Fruit fly (Drosophila melanogaster) whole organism, embryonic: Measurements from ENCODE around the gene PIG-U.

Experiments used
- Blimp-1 ChIP-seq: fragments of 200-800 bp; sonication (Bioruptor generic); optimal IDR thresholded peaks from 3 replicates; lab custom pipeline; 2018; ENCODE audit warnings: missing biosample characterization, missing genetic modification characterization, mild to moderate bottlenecking, moderate library complexity, missing genetic modification reagents
- CG1024 ChIP-seq: fragments of 200-800 bp; sonication (Bioruptor generic); IDR thresholded peaks from 2 replicates; pipeline ENCODE4 v1.3.6; 2022; ENCODE audit warnings: missing biosample characterization, missing genetic modification characterization
- CG10431 ChIP-seq: fragments of 200-800 bp; sonication (Bioruptor generic); optimal IDR thresholded peaks from 3 replicates; lab custom pipeline; 2018; ENCODE audit warnings: missing biosample characterization, mild to moderate bottlenecking, missing genetic modification characterization
- CG10654 ChIP-seq: fragments of 200-800 bp; sonication (Bioruptor generic); optimal IDR thresholded peaks from 2 replicates; lab custom pipeline; 2016; ENCODE audit warnings: missing biosample characterization, missing genetic modification characterization
- CG11456 ChIP-seq: fragments of 200-800 bp; sonication (Bioruptor generic); IDR thresholded peaks from 3 replicates; pipeline ENCODE4 v1.3.6; 2022; ENCODE audit warnings: missing biosample characterization, missing genetic modification characterization
- CG12942 ChIP-seq: fragments of 200-800 bp; sonication (Bioruptor generic); optimal IDR thresholded peaks from 3 replicates; lab custom pipeline; 2016; ENCODE audit warnings: missing biosample characterization, missing genetic modification characterization
- CG13287 ChIP-seq: fragments of 200-800 bp; sonication (Bioruptor generic); IDR thresholded peaks from 2 replicates; pipeline ENCODE4 v1.3.6; 2022; ENCODE audit warnings: missing biosample characterization, missing genetic modification characterization; ENCODE audit not compliant: partially characterized antibody
- CG13624 ChIP-seq: fragments of 200-800 bp; sonication (Bioruptor generic); optimal IDR thresholded peaks from 2 replicates; lab custom pipeline; 2016; ENCODE audit warnings: missing biosample characterization, missing genetic modification characterization
- CG14710 ChIP-seq: fragments of 200-800 bp; sonication (Bioruptor generic); optimal IDR thresholded peaks from 3 replicates; lab custom pipeline; 2019; ENCODE audit warnings: missing biosample characterization, mild to moderate bottlenecking, missing genetic modification characterization, moderate library complexity
- CG17802 ChIP-seq: fragments of 200-800 bp; sonication (Bioruptor generic); optimal IDR thresholded peaks from 2 replicates; lab custom pipeline; 2018; ENCODE audit warnings: missing biosample characterization, mild to moderate bottlenecking, missing genetic modification characterization, moderate library complexity
- CG18599 ChIP-seq: fragments of 200-800 bp; sonication (Bioruptor generic); optimal IDR thresholded peaks from 3 replicates; lab custom pipeline; 2017; ENCODE audit warnings: missing biosample characterization, missing genetic modification characterization, mild to moderate bottlenecking, moderate library complexity, missing genetic modification reagents
- CG2116 ChIP-seq: fragments of 200-800 bp; sonication (Bioruptor generic); optimal IDR thresholded peaks from 3 replicates; lab custom pipeline; 2018; ENCODE audit warnings: missing biosample characterization, mild to moderate bottlenecking, missing genetic modification characterization
- CG30431 ChIP-seq: fragments of 200-800 bp; sonication (Bioruptor generic); optimal IDR thresholded peaks from 2 replicates; lab custom pipeline; 2017; ENCODE audit warnings: missing biosample characterization, missing genetic modification characterization
- CG34422 ChIP-seq: fragments of 200-800 bp; sonication (Bioruptor generic); IDR thresholded peaks from 3 replicates; pipeline ENCODE4 v1.3.6; 2022; ENCODE audit warnings: missing biosample characterization, missing genetic modification characterization
- CG4360 ChIP-seq: fragments of 200-800 bp; sonication (Bioruptor generic); IDR thresholded peaks from 2 replicates; pipeline ENCODE4 v1.3.6; 2022; ENCODE audit warnings: missing biosample characterization, missing genetic modification characterization
- CG43689 ChIP-seq: fragments of 200-800 bp; sonication (Bioruptor generic); IDR thresholded peaks from 2 replicates; pipeline ENCODE4 v1.3.6; 2022; ENCODE audit warnings: missing biosample characterization, missing genetic modification characterization
- CG4424 ChIP-seq: fragments of 200-800 bp; sonication (Bioruptor generic); optimal IDR thresholded peaks from 3 replicates; lab custom pipeline; 2016; ENCODE audit warnings: missing biosample characterization, missing genetic modification characterization
- CG7357 ChIP-seq: fragments of 200-800 bp; sonication (Bioruptor generic); IDR thresholded peaks from 3 replicates; pipeline ENCODE4 v1.3.6; 2022; ENCODE audit warnings: missing biosample characterization, missing genetic modification characterization
- CG7745 ChIP-seq: fragments of 200-800 bp; sonication (Bioruptor generic); optimal IDR thresholded peaks from 2 replicates; lab custom pipeline; 2018; ENCODE audit warnings: missing biosample characterization, mild to moderate bottlenecking, missing genetic modification characterization, moderate library complexity
- CG7786 ChIP-seq: fragments of 200-800 bp; sonication (Bioruptor generic); optimal IDR thresholded peaks from 2 replicates; lab custom pipeline; 2016; ENCODE audit warnings: missing biosample characterization, missing genetic modification characterization
- CG9727 ChIP-seq: fragments of 200-800 bp; sonication (Bioruptor generic); optimal IDR thresholded peaks from 3 replicates; lab custom pipeline; 2017; ENCODE audit warnings: missing biosample characterization, mild to moderate bottlenecking, missing genetic modification characterization
- CG9817 ChIP-seq: fragments of 200-800 bp; sonication (Bioruptor generic); optimal IDR thresholded peaks from 2 replicates; lab custom pipeline; 2018; ENCODE audit warnings: missing biosample characterization, mild to moderate bottlenecking, missing genetic modification characterization, moderate library complexity
- D19B ChIP-seq: fragments of 200-800 bp; sonication (Bioruptor generic); optimal IDR thresholded peaks from 2 replicates; lab custom pipeline; 2017; ENCODE audit warnings: missing biosample characterization, mild to moderate bottlenecking, missing genetic modification characterization
- Dek ChIP-seq: fragments of 200-800 bp; sonication (Bioruptor generic); optimal IDR thresholded peaks from 3 replicates; lab custom pipeline; 2019; ENCODE audit warnings: missing biosample characterization, mild to moderate bottlenecking, missing genetic modification characterization, moderate library complexity
- ERR ChIP-seq: fragments of 200-800 bp; sonication (Bioruptor generic); optimal IDR thresholded peaks from 2 replicates; lab custom pipeline; 2016; ENCODE audit warnings: missing biosample characterization, missing genetic modification characterization
- GATAe ChIP-seq: fragments of 200-800 bp; sonication (Bioruptor generic); conservative IDR thresholded peaks from 2 replicates; pipeline ENCODE4 v1.3.6; 2022; ENCODE audit warnings: missing biosample characterization, missing genetic modification characterization
- HLH54F ChIP-seq: fragments of 200-800 bp; sonication (Bioruptor generic); optimal IDR thresholded peaks from 3 replicates; lab custom pipeline; 2016; ENCODE audit warnings: missing biosample characterization, missing genetic modification characterization
- Lpt ChIP-seq: fragments of >200 bp; optimal IDR thresholded peaks from 2 replicates; lab custom pipeline; 2018; ENCODE audit warnings: missing biosample characterization, missing genetic modification characterization
- MBD-R2 ChIP-seq: fragments of 200-800 bp; sonication (Bioruptor generic); IDR thresholded peaks from 2 replicates; pipeline ENCODE4 v1.3.6; 2022; ENCODE audit warnings: missing biosample characterization, missing genetic modification characterization
- MESR4 ChIP-seq: fragments of 200-800 bp; sonication (Bioruptor generic); optimal IDR thresholded peaks from 2 replicates; lab custom pipeline; 2018; ENCODE audit warnings: missing biosample characterization, mild to moderate bottlenecking, missing genetic modification characterization, moderate library complexity
- Ravus ChIP-seq: fragments of 200-800 bp; sonication (Bioruptor generic); IDR thresholded peaks from 2 replicates; pipeline ENCODE4 v1.3.6; 2022; ENCODE audit warnings: missing biosample characterization, missing genetic modification characterization
- Scr ChIP-seq: fragments of 200-800 bp; sonication (Bioruptor generic); IDR thresholded peaks from 2 replicates; pipeline ENCODE4 v1.3.6; 2022; ENCODE audit warnings: missing biosample characterization, missing genetic modification characterization; ENCODE audit not compliant: partially characterized antibody
- Sox100B ChIP-seq: fragments of 200-800 bp; sonication (Bioruptor generic); optimal IDR thresholded peaks from 3 replicates; lab custom pipeline; 2018; ENCODE audit warnings: missing biosample characterization, mild to moderate bottlenecking, missing genetic modification characterization
- Spps ChIP-seq: fragments of 200-800 bp; sonication (Bioruptor generic); optimal IDR thresholded peaks from 2 replicates; lab custom pipeline; 2018; ENCODE audit warnings: missing biosample characterization, mild to moderate bottlenecking, missing genetic modification characterization
- Sry-β ChIP-seq: fragments of 200-800 bp; sonication (Bioruptor generic); optimal IDR thresholded peaks from 2 replicates; lab custom pipeline; 2018; ENCODE audit warnings: missing biosample characterization, mild to moderate bottlenecking, missing genetic modification characterization, moderate library complexity
- Sry-δ ChIP-seq: fragments of 200-800 bp; sonication (Bioruptor generic); optimal IDR thresholded peaks from 2 replicates; lab custom pipeline; 2016; ENCODE audit warnings: missing biosample characterization, missing genetic modification characterization
- TFAM ChIP-seq: fragments of 200-800 bp; sonication (Bioruptor generic); optimal IDR thresholded peaks from 2 replicates; lab custom pipeline; 2017; ENCODE audit warnings: missing biosample characterization, missing genetic modification characterization, inconsistent platforms
- Trl ChIP-seq, 3 experiments: fragments of >200 bp in 2 of 3; fragments of 200-800 bp in 1 of 3; sonication (Bioruptor generic) in 1 of 3; optimal IDR thresholded peaks; 2 replicates in 1 of 3; 3 replicates in 2 of 3; lab custom pipeline; 2016 to 2017; ENCODE audit warnings: missing biosample characterization in 1 of 3, missing genetic modification characterization in 1 of 3
- YL-1 ChIP-seq: fragments of 200-800 bp; sonication (Bioruptor generic); optimal IDR thresholded peaks from 3 replicates; lab custom pipeline; 2017; ENCODE audit warnings: missing biosample characterization, mild to moderate bottlenecking, missing genetic modification characterization
- chif ChIP-seq, 2 experiments: fragments of 200-800 bp; sonication (Bioruptor generic); optimal IDR thresholded peaks; 3 replicates each; lab custom pipeline; 2016; ENCODE audit warnings: missing biosample characterization in 2 of 2, missing genetic modification characterization in 2 of 2
- dan ChIP-seq: fragments of 200-800 bp; sonication (Bioruptor generic); IDR thresholded peaks from 2 replicates; pipeline ENCODE4 v1.3.6; 2022; ENCODE audit warnings: missing biosample characterization, missing genetic modification characterization
- fd3F ChIP-seq: fragments of 200-800 bp; sonication (Bioruptor generic); optimal IDR thresholded peaks from 2 replicates; lab custom pipeline; 2018; ENCODE audit warnings: missing biosample characterization, mild to moderate bottlenecking, missing genetic modification characterization, moderate library complexity
- ftz-f1 ChIP-seq: fragments of 200-800 bp; sonication (Bioruptor generic); optimal IDR thresholded peaks from 2 replicates; lab custom pipeline; 2016; ENCODE audit warnings: missing biosample characterization, missing genetic modification characterization
- gsb ChIP-seq: fragments of 200-800 bp; sonication (Bioruptor generic); IDR thresholded peaks from 2 replicates; pipeline ENCODE4 v1.3.6; 2022; ENCODE audit warnings: missing biosample characterization, missing genetic modification characterization
- gt ChIP-seq: fragments of 200-800 bp; sonication (Bioruptor generic); IDR thresholded peaks from 2 replicates; pipeline ENCODE4 v1.3.6; 2022; ENCODE audit warnings: missing biosample characterization, missing genetic modification characterization
- kah ChIP-seq: fragments of 200-800 bp; sonication (Bioruptor generic); optimal IDR thresholded peaks from 2 replicates; lab custom pipeline; 2018; ENCODE audit warnings: missing biosample characterization, mild to moderate bottlenecking, missing genetic modification characterization
- nerfin-2 ChIP-seq: fragments of 200-800 bp; sonication (Bioruptor generic); IDR thresholded peaks from 2 replicates; pipeline ENCODE4 v1.3.6; 2022; ENCODE audit warnings: missing biosample characterization, missing genetic modification characterization; ENCODE audit not compliant: partially characterized antibody
- psq ChIP-seq: fragments of 200-800 bp; sonication (Bioruptor generic); optimal IDR thresholded peaks from 2 replicates; lab custom pipeline; 2017; ENCODE audit warnings: missing biosample characterization, missing genetic modification characterization
- slou ChIP-seq: fragments of 200-800 bp; sonication (Bioruptor generic); optimal IDR thresholded peaks from 3 replicates; lab custom pipeline; 2016; ENCODE audit warnings: missing biosample characterization, missing genetic modification characterization
- tap ChIP-seq: fragments of 200-800 bp; optimal IDR thresholded peaks from 3 replicates; lab custom pipeline; 2019; ENCODE audit warnings: missing biosample characterization, mild to moderate bottlenecking, missing genetic modification characterization, moderate library complexity
- tx ChIP-seq: fragments of 200-800 bp; sonication (Bioruptor generic); optimal IDR thresholded peaks from 2 replicates; lab custom pipeline; 2016; ENCODE audit warnings: missing biosample characterization, missing genetic modification characterization

Gene PIG-U

DNA sequence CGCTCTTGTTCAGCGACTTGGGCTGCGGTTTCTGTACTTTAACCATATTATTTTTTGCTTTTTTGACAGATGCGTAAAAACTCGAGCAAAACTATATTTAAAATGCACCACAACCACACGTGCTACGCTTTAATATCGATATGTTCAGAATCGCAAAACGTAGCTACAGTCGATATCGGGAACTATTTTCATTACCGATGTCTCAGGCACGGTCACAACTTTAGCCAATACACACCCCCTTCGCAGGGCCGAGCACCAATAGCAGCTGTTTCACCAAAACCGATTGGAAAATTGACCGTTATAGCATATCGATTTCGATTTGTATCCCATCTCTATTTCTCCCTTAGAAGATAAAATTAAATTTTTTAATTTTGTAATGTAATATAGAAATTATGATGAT is 3.2 kb upstream of the PIG-U start, which contains the start of gene CG13096 (continued):
- peak; percentile 15 for TF ChIP-seq ERR (GFP tag; lab: Kevin White, UChicago)
- no peak for TF ChIP-seq CG7786 (GFP tag; lab: Kevin White, UChicago)
- no peak for TF ChIP-seq CG9817 (tag; lab: Kevin White, UChicago)
- TF ChIP-seq Blimp-1 (GFP tag; lab: Kevin White, UChicago), result no peak
- TF ChIP-seq CG14710 (tag; lab: Kevin White, UChicago), result peak; percentile 76
- TF ChIP-seq Sry-δ (GFP tag; lab: Kevin White, UChicago), result peak; percentile 99
- TF ChIP-seq YL-1, result peak; percentile 74
- TF ChIP-seq CG18599 (GFP tag; lab: Kevin White, UChicago), result no peak
- no peak for TF ChIP-seq CG12942 (GFP tag; lab: Kevin White, UChicago)
- peak; percentile 73 for TF ChIP-seq CG13624 (GFP tag; lab: Kevin White, UChicago)
- peak; percentile 84 for TF ChIP-seq MBD-R2
- peak; percentile 66 for TF ChIP-seq MESR4 (GFP tag; lab: Kevin White, UChicago)
- no peak for TF ChIP-seq Sry-β (GFP tag; lab: Kevin White, UChicago)
- no peak for TF ChIP-seq CG11456 (GFP tag; lab: Robert Waterston, UW)
- TF ChIP-seq Scr (GFP tag; lab: Robert Waterston, UW), result peak; percentile 97
- no peak for TF ChIP-seq slou
- TF ChIP-seq CG43689 (GFP tag; lab: Robert Waterston, UW), result no peak
- TF ChIP-seq TFAM (GFP tag; lab: Kevin White, UChicago), result no peak
- no peak for TF ChIP-seq Spps (tag; lab: Kevin White, UChicago)
- TF ChIP-seq Ravus (GFP tag; lab: Robert Waterston, UW), result no peak
- TF ChIP-seq Sox100B (GFP tag; lab: Kevin White, UChicago), result no peak
- TF ChIP-seq CG4360 (GFP tag; lab: Robert Waterston, UW), result no peak
- TF ChIP-seq Trl (optimal IDR thresholded peaks at IDR 0.05; lab: Kevin White, UChicago), result no peak
- TF ChIP-seq Trl (GFP tag; optimal IDR thresholded peaks at IDR 0.05; lab: Kevin White, UChicago), result no peak
- TF ChIP-seq gsb (GFP tag; lab: Robert Waterston, UW), result no peak
- TF ChIP-seq nerfin-2 (GFP tag; lab: Robert Waterston, UW), result peak; percentile 97
- TF ChIP-seq HLH54F (GFP tag; lab: Kevin White, UChicago), result no peak
- peak; percentile 66 for TF ChIP-seq ftz-f1
- no peak for TF ChIP-seq CG1024 (GFP tag; lab: Robert Waterston, UW)
- TF ChIP-seq CG7357, result no peak
- TF ChIP-seq tap (tag; lab: Kevin White, UChicago), result no peak
- no peak for TF ChIP-seq fd3F (GFP tag; lab: Kevin White, UChicago)
- peak; percentile 100 for TF ChIP-seq CG13287
- no peak for TF ChIP-seq CG30431 (GFP tag; lab: Kevin White, UChicago)
- TF ChIP-seq CG34422 (GFP tag; lab: Robert Waterston, UW), result peak; percentile 71; the same call in 1 of the 3 replicates
- TF ChIP-seq CG10431 (GFP tag; lab: Kevin White, UChicago), result no peak
- no peak for TF ChIP-seq dan (GFP tag; lab: Robert Waterston, UW)
- TF ChIP-seq Lpt (GFP tag; lab: Kevin White, UChicago), result no peak
- no peak for TF ChIP-seq CG17802 (tag; lab: Kevin White, UChicago)
- peak; percentile 96 for TF ChIP-seq CG2116 (GFP tag; lab: Kevin White, UChicago)
- TF ChIP-seq CG9727 (GFP tag; lab: Kevin White, UChicago), result peak; percentile 30
- no peak for TF ChIP-seq kah (GFP tag; lab: Kevin White, UChicago)
- no peak for TF ChIP-seq CG7745 (tag; lab: Kevin White, UChicago)
- no peak for TF ChIP-seq D19B (GFP tag; lab: Kevin White, UChicago)
- TF ChIP-seq CG10654, result no peak
- peak; percentile 45 for TF ChIP-seq CG4424
- no peak for TF ChIP-seq tx (GFP tag; lab: Kevin White, UChicago)
- no peak for TF ChIP-seq psq
- no peak for TF ChIP-seq GATAe (GFP tag; lab: Robert Waterston, UW)
- TF ChIP-seq chif (GFP tag; optimal IDR thresholded peaks at IDR 0.05; lab: Kevin White, UChicago), result no peak
- no peak for TF ChIP-seq gt (GFP tag; lab: Robert Waterston, UW)
- TF ChIP-seq Dek (tag; lab: Kevin White, UChicago), result peak; percentile 52
